Worm (Caenorhabditis elegans): ENCODE data around the gene F56D6.19.

- TF ChIP-seq snpc-4 (GFP tag; optimal IDR thresholded peaks at IDR 0.05) (no peak), snpc-4 (tag; optimal IDR thresholded peaks at IDR 0.05) (no peak), tbp1 (GFP tag; optimal IDR thresholded peaks at IDR 0.05) (no peak), ets-4 (GFP tag; optimal IDR thresholded peaks at IDR 0.05) (peak; percentile 62), atf-7 (tag; optimal IDR thresholded peaks at IDR 0.05) (no peak), ama-1 (optimal IDR thresholded peaks at IDR 0.05) (no peak), ama-1 (GFP tag; optimal IDR thresholded peaks at IDR 0.05) (no peak)
These were observed 29.9 kb downstream of the F56D6.19 start, which contains the start of gene clec-72 for ce11 chrIV:3944459-3944858.

Data from whole organism, young adult.